Worm (Caenorhabditis elegans) whole organism, L4 larva: ENCODE data around the gene anoh-2.
A peak's percentile ranks its signal among the peaks of the same experiment; 100 is the strongest.

Source experiments
- F49E8.2 ChIP-seq: sonication (generic microtip); optimal IDR thresholded peaks from 2 replicates; lab custom pipeline; 2016; ENCODE audit warnings: missing compliant biosample characterization, mild to moderate bottlenecking, missing genetic modification characterization, borderline replicate concordance
- Y105C5A.15 ChIP-seq: fragments of 200-800 bp; sonication (Bioruptor generic); IDR thresholded peaks from 2 replicates; pipeline ENCODE4 v1.3.6; 2022; ENCODE audit warnings: missing genetic modification characterization, missing compliant biosample characterization
- aha-1 ChIP-seq: fragments of 150-350 bp; peaks from one replicate; lab custom pipeline; 2014; ENCODE audit warnings: missing biosample characterization, missing genetic modification characterization
- ama-1 ChIP-seq: fragments of 150-350 bp; optimal IDR thresholded peaks from 2 replicates; lab custom pipeline; 2014; ENCODE audit warnings: inconsistent platforms, mixed read lengths
- arid-1 ChIP-seq: fragments of 200-800 bp; sonication (Bioruptor generic); conservative IDR thresholded peaks from 2 replicates; pipeline ENCODE4 v1.3.6; 2022; ENCODE audit warnings: missing genetic modification reagents, missing genetic modification characterization, missing compliant biosample characterization
- attf-4 ChIP-seq: sonication (generic microtip); optimal IDR thresholded peaks from 3 replicates; lab custom pipeline; 2017; ENCODE audit warnings: missing biosample characterization, missing genetic modification characterization
- ctbp-1 ChIP-seq: fragments of 200-800 bp; sonication (Bioruptor generic); IDR thresholded peaks from 2 replicates; pipeline ENCODE4 v1.3.6; 2022; ENCODE audit warnings: missing genetic modification reagents, missing genetic modification characterization, missing compliant biosample characterization
- daf-16 ChIP-seq, 3 experiments: sonication (generic microtip); optimal IDR thresholded peaks; 2 replicates each; lab custom pipeline; 2016 to 2017; ENCODE audit warnings: missing genetic modification characterization in 3 of 3, missing genetic modification reagents in 3 of 3, mild to moderate bottlenecking in 2 of 3, missing compliant biosample characterization in 2 of 3, missing biosample characterization in 1 of 3, moderate library complexity in 1 of 3
- daf-8 ChIP-seq: fragments of 200-800 bp; sonication (Bioruptor generic); IDR thresholded peaks from 2 replicates; pipeline ENCODE4 v1.3.6; 2022; ENCODE audit warnings: missing genetic modification characterization, missing compliant biosample characterization
- dmd-6 ChIP-seq: fragments of 200-800 bp; sonication (Bioruptor generic); IDR thresholded peaks from 2 replicates; pipeline ENCODE4 v1.3.6; 2022; ENCODE audit warnings: missing genetic modification reagents, missing genetic modification characterization, missing compliant biosample characterization
- dmd-8 ChIP-seq: fragments of 200-800 bp; sonication (Bioruptor generic); IDR thresholded peaks from 2 replicates; pipeline ENCODE4 v1.3.6; 2022; ENCODE audit warnings: missing genetic modification characterization, missing compliant biosample characterization
- duxl-1 ChIP-seq: sonication (generic microtip); optimal IDR thresholded peaks from 2 replicates; lab custom pipeline; 2016; ENCODE audit warnings: mild to moderate bottlenecking, missing genetic modification characterization, moderate library complexity, missing compliant biosample characterization; ENCODE audit not compliant: poor library complexity
- dve-1 ChIP-seq: sonication (generic microtip); optimal IDR thresholded peaks from 2 replicates; lab custom pipeline; 2017; ENCODE audit warnings: antibody characterized with exemption, mild to moderate bottlenecking, missing genetic modification characterization, missing compliant biosample characterization; ENCODE audit not compliant: insufficient read depth
- egl-27 ChIP-seq: sonication (generic microtip); optimal IDR thresholded peaks from 3 replicates; lab custom pipeline; 2017; ENCODE audit warnings: missing biosample characterization, missing genetic modification reagents, missing genetic modification characterization
- egl-43 ChIP-seq: fragments of 200-800 bp; sonication (Bioruptor generic); IDR thresholded peaks from 2 replicates; pipeline ENCODE4 v1.3.6; 2022; ENCODE audit warnings: missing genetic modification reagents, missing genetic modification characterization, missing compliant biosample characterization
- hif-1 ChIP-seq, 2 experiments: sonication (generic microtip); optimal IDR thresholded peaks; 2 replicates each; lab custom pipeline; 2016 to 2017; ENCODE audit warnings: missing compliant biosample characterization in 2 of 2, missing genetic modification characterization in 2 of 2, missing genetic modification reagents in 2 of 2, missing genotype in 2 of 2, mild to moderate bottlenecking in 1 of 2
- hlh-30 ChIP-seq: sonication (generic microtip); optimal IDR thresholded peaks from 2 replicates; lab custom pipeline; 2017; ENCODE audit warnings: antibody characterized with exemption, mild to moderate bottlenecking, missing genetic modification characterization, missing compliant biosample characterization; ENCODE audit not compliant: insufficient read depth
- hmg-1.1 ChIP-seq: fragments of 200-800 bp; sonication (Bioruptor generic); IDR thresholded peaks from 2 replicates; pipeline ENCODE4 v1.3.6; 2022; ENCODE audit warnings: missing genetic modification reagents, missing genetic modification characterization, missing compliant biosample characterization
- lin-1 ChIP-seq: fragments of 200-800 bp; sonication (Bioruptor generic); IDR thresholded peaks from 2 replicates; pipeline ENCODE4 v1.3.6; 2022; ENCODE audit warnings: missing genetic modification reagents, missing genetic modification characterization, missing compliant biosample characterization
- lsy-2 ChIP-seq, 2 experiments: fragments of 150-350 bp in 1 of 2; sonication (generic microtip) in 1 of 2; optimal IDR thresholded peaks; 2 replicates each; lab custom pipeline; 2014 to 2017; ENCODE audit warnings: missing biosample characterization in 2 of 2, missing genetic modification characterization in 2 of 2
- mdl-1 ChIP-seq, 2 experiments: fragments of 150-350 bp in 1 of 2; sonication (generic microtip) in 1 of 2; optimal IDR thresholded peaks; 2 replicates each; lab custom pipeline; 2014 to 2017; ENCODE audit warnings: missing biosample characterization in 2 of 2, missing genetic modification characterization in 2 of 2
- mdt-29 ChIP-seq: fragments of 200-800 bp; sonication (Bioruptor generic); IDR thresholded peaks from 2 replicates; pipeline ENCODE4 v1.3.6; 2022; ENCODE audit warnings: missing genetic modification reagents, missing genetic modification characterization, missing compliant biosample characterization
- mep-1 ChIP-seq: fragments of 150-350 bp; sonication (generic microtip); optimal IDR thresholded peaks from 3 replicates; lab custom pipeline; 2014; ENCODE audit warnings: missing biosample characterization, missing genetic modification characterization
- mes-2 ChIP-seq: sonication (generic microtip); optimal IDR thresholded peaks from 2 replicates; lab custom pipeline; 2016; ENCODE audit warnings: missing genotype, mild to moderate bottlenecking, missing genetic modification characterization, missing compliant biosample characterization; ENCODE audit not compliant: poor library complexity, severe bottlenecking
- mxl-3 ChIP-seq: fragments of 200-800 bp; sonication (Bioruptor generic); optimal IDR thresholded peaks from 2 replicates; lab custom pipeline; 2018; ENCODE audit warnings: mild to moderate bottlenecking, missing genetic modification characterization, missing compliant biosample characterization
- nhr-11 ChIP-seq: fragments of 150-350 bp; optimal IDR thresholded peaks from 2 replicates; lab custom pipeline; 2014; ENCODE audit warnings: missing biosample characterization, missing genetic modification characterization
- nhr-111 ChIP-seq: fragments of 200-800 bp; sonication (Bioruptor generic); optimal IDR thresholded peaks from 2 replicates; lab custom pipeline; 2018; ENCODE audit warnings: mild to moderate bottlenecking, missing genetic modification characterization, missing compliant biosample characterization
- nhr-25 ChIP-seq: sonication (generic microtip); optimal IDR thresholded peaks from 2 replicates; lab custom pipeline; 2017; ENCODE audit warnings: missing genetic modification characterization, mild to moderate bottlenecking, missing compliant biosample characterization, antibody characterized with exemption, moderate library complexity, borderline replicate concordance; ENCODE audit not compliant: insufficient read depth
- nhr-28 ChIP-seq: fragments of 150-350 bp; optimal IDR thresholded peaks from 2 replicates; lab custom pipeline; 2014; ENCODE audit warnings: missing biosample characterization, missing genetic modification characterization
- nhr-41 ChIP-seq: fragments of 200-800 bp; sonication (Bioruptor generic); IDR thresholded peaks from 2 replicates; pipeline ENCODE4 v1.3.6; 2022; ENCODE audit warnings: missing genetic modification reagents, missing genetic modification characterization, missing compliant biosample characterization
- nhr-42 ChIP-seq: fragments of 200-800 bp; sonication (Bioruptor generic); IDR thresholded peaks from 2 replicates; pipeline ENCODE4 v1.3.6; 2022; ENCODE audit warnings: missing genetic modification characterization, missing compliant biosample characterization
- nhr-6 ChIP-seq: fragments of 150-350 bp; optimal IDR thresholded peaks from 2 replicates; lab custom pipeline; 2014; ENCODE audit warnings: missing biosample characterization, missing genetic modification characterization
- pha-4 ChIP-seq, 2 experiments: fragments of 150-350 bp in 1 of 2; fragments of 200-800 bp in 1 of 2; sonication (Bioruptor generic) in 1 of 2; IDR thresholded peaks in 1 of 2; optimal IDR thresholded peaks in 1 of 2; 2 replicates each; pipeline versions ENCODE4 v1.3.6 to Lab custom; 2014 to 2022; ENCODE audit warnings: missing genetic modification characterization in 2 of 2, missing genetic modification reagents in 2 of 2, missing biosample characterization in 1 of 2, missing compliant biosample characterization in 1 of 2
- pqm-1 ChIP-seq: sonication (generic microtip); optimal IDR thresholded peaks from 2 replicates; lab custom pipeline; 2017; ENCODE audit warnings: missing biosample characterization, missing genetic modification characterization
- rbr-2 ChIP-seq: sonication (generic microtip); optimal IDR thresholded peaks from 2 replicates; lab custom pipeline; 2016; ENCODE audit warnings: missing genotype, missing genetic modification characterization, missing compliant biosample characterization
- skn-1 ChIP-seq: fragments of 150-350 bp; optimal IDR thresholded peaks from 2 replicates; lab custom pipeline; 2014; ENCODE audit warnings: missing biosample characterization, missing genetic modification characterization
- snpc-4 ChIP-seq: fragments of 150-350 bp; optimal IDR thresholded peaks from 2 replicates; lab custom pipeline; 2014; ENCODE audit warnings: missing biosample characterization, missing genetic modification characterization
- spr-1 ChIP-seq: sonication (generic microtip); optimal IDR thresholded peaks from 2 replicates; lab custom pipeline; 2016; ENCODE audit warnings: mild to moderate bottlenecking, missing genetic modification characterization, missing compliant biosample characterization
- spr-3 ChIP-seq: fragments of 200-800 bp; sonication (Bioruptor generic); optimal IDR thresholded peaks from 2 replicates; lab custom pipeline; 2018; ENCODE audit warnings: mild to moderate bottlenecking, missing genetic modification characterization, missing compliant biosample characterization
- unc-62 ChIP-seq, 3 experiments: fragments of 150-350 bp in 1 of 3; sonication (generic microtip); optimal IDR thresholded peaks in 2 of 3; peaks in 1 of 3; 1 replicate in 1 of 3; 2 replicates in 2 of 3; lab custom pipeline; 2014 to 2017; ENCODE audit warnings: missing biosample characterization in 3 of 3, missing genetic modification characterization in 3 of 3, missing genetic modification reagents in 3 of 3, missing genotype in 1 of 3
- vab-7 ChIP-seq: fragments of 200-800 bp; sonication (Bioruptor generic); IDR thresholded peaks from 2 replicates; pipeline ENCODE4 v1.3.6; 2022; ENCODE audit warnings: missing genetic modification reagents, missing genetic modification characterization, missing compliant biosample characterization
- ztf-7 ChIP-seq: fragments of 150-350 bp; optimal IDR thresholded peaks from 2 replicates; lab custom pipeline; 2014; ENCODE audit warnings: missing biosample characterization, missing genetic modification characterization

The anoh-2 gene

DNA sequence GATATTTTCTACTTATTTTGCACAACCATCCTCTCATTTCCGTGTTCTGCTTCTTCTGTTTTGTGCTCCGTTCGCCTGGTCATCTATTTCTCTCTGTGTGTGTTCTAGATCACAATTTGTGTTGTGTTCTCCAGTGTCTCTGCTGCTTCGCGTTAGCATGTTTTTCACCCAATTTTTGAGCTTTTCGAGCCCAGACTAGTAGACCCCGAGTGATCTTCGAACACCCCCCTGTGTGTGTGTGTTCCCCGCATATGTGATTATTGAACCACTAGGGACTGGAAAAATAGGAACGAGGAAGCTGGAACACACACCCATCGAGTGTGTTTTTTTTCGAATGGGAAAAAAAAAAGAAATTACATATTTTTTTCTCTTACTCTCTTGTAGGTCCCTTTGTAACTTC is 39.6 kb upstream of the anoh-2 start:
- TF ChIP-seq vab-7 (GFP tag; lab: Robert Waterston, UW) (0 out of 2 replicates have a peak, but pooled peaks have one; percentile 28), nhr-42 (0 out of 2 replicates have a peak, but pooled peaks have one; percentile 17), duxl-1 (tag; lab: Kevin White, UChicago) (peak; percentile 6), F49E8.2 (tag; lab: Kevin White, UChicago) (no peak), hif-1 (tag; optimal IDR thresholded peaks at IDR 0.05; lab: Kevin White, UChicago) (peak in 1 of 2 experiments; percentile 1), rbr-2 (peak; percentile 43), unc-62 (GFP tag; optimal IDR thresholded peaks at IDR 0.05 in 1 of 2; lab: Kevin White, UChicago) (peak in 1 of 2 experiments; percentile 81), unc-62 (tag; optimal IDR thresholded peaks at IDR 0.05; lab: Kevin White, UChicago) (no peak), Y105C5A.15 (GFP tag; lab: Robert Waterston, UW) (no peak), lin-1 (GFP tag; lab: Robert Waterston, UW) (0 out of 2 replicates have a peak, but pooled peaks have one; percentile 15), hmg-1.1 (no peak), aha-1 (tag; lab: Kevin White, UChicago) (peak; percentile 94), ama-1 (lab: Kevin White, UChicago) (peak; percentile 54), egl-43 (GFP tag; lab: Robert Waterston, UW) (peak; percentile 59; the same call in 1 of the 2 replicates)
- TF ChIP-seq, all 104 proteins: peak for 10

DNA sequence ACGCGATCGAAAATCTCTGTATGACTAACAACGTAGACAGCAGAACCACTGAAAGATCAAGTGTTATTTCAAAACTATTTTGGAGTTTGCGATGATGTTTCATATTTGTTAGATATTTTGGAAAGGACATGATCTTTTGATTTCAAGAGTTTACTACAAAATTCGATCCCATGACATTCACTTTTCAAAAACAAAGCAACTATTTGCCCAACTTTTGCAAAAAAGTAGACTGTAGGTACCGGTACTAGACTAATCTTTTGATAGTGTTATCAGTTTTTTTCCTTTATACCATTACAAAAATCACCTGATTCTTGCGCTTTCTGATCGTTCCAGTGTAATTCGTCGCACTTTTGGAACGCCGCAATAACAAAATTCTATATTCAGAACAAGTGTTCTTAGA is 38.1 kb upstream of the anoh-2 start:
- TF ChIP-seq unc-62 (GFP tag; optimal IDR thresholded peaks at IDR 0.05 in 1 of 2; lab: Kevin White, UChicago) (peak in 1 of 2 experiments; percentile 51), unc-62 (tag; optimal IDR thresholded peaks at IDR 0.05; lab: Kevin White, UChicago) (no peak), dmd-6 (peak; percentile 68), daf-16 (GFP tag; optimal IDR thresholded peaks at IDR 0.05; lab: Kevin White, UChicago) (no peak), daf-16 (tag; optimal IDR thresholded peaks at IDR 0.05; lab: Kevin White, UChicago) (peak; percentile 56), nhr-41 (GFP tag; lab: Robert Waterston, UW) (no peak), pha-4 (GFP tag; IDR thresholded peaks at IDR 0.05; lab: Robert Waterston, UW) (0 out of 2 replicates have a peak, but pooled peaks have one; percentile 5), pha-4 (tag; optimal IDR thresholded peaks at IDR 0.05; lab: Kevin White, UChicago) (no peak), nhr-28 (tag; lab: Kevin White, UChicago) (peak; percentile 10), dve-1 (tag; lab: Kevin White, UChicago) (peak; percentile 28), egl-27 (no peak), dmd-8 (GFP tag; lab: Robert Waterston, UW) (no peak)

ce11 chrIV:14620543-14620942 is 37.6 kb upstream of the anoh-2 start:
- peak; percentile 16 for TF ChIP-seq pqm-1 (tag; lab: Kevin White, UChicago)
- peak in 1 of 2 experiments; percentile 41 for TF ChIP-seq hif-1 (tag; optimal IDR thresholded peaks at IDR 0.05; lab: Kevin White, UChicago)
- TF ChIP-seq attf-4 (tag; lab: Kevin White, UChicago): no peak
- TF ChIP-seq mxl-3 (GFP tag; lab: Kevin White, UChicago): peak; percentile 37
- peak; percentile 11 for TF ChIP-seq nhr-6 (tag; lab: Kevin White, UChicago)
- TF ChIP-seq unc-62 (GFP tag; optimal IDR thresholded peaks at IDR 0.05 in 1 of 2; lab: Kevin White, UChicago): peak in 1 of 2 experiments; percentile 93
- no peak for TF ChIP-seq unc-62 (tag; optimal IDR thresholded peaks at IDR 0.05; lab: Kevin White, UChicago)
- peak; percentile 74 for TF ChIP-seq nhr-11 (tag; lab: Kevin White, UChicago)
- peak; percentile 22 for TF ChIP-seq ama-1 (lab: Kevin White, UChicago)
- peak; percentile 60 for TF ChIP-seq dve-1 (tag; lab: Kevin White, UChicago)
- TF ChIP-seq mdl-1 (tag; optimal IDR thresholded peaks at IDR 0.05; lab: Kevin White, UChicago): peak; percentile 15 to 76
- peak; percentile 70 for TF ChIP-seq hlh-30 (tag; lab: Kevin White, UChicago)
- peak; percentile 35 for TF ChIP-seq mes-2
- 0 out of 2 replicates have a peak, but pooled peaks have one; percentile 14 for TF ChIP-seq vab-7 (GFP tag; lab: Robert Waterston, UW)
- TF ChIP-seq snpc-4 (tag; lab: Kevin White, UChicago): no peak
- TF ChIP-seq lsy-2 (tag; optimal IDR thresholded peaks at IDR 0.05; lab: Kevin White, UChicago): peak; percentile 45 to 54
- TF ChIP-seq nhr-28 (tag; lab: Kevin White, UChicago): peak; percentile 56
- TF ChIP-seq ztf-7: peak; percentile 19
- TF ChIP-seq spr-1 (tag; lab: Kevin White, UChicago): no peak
- peak; percentile 51 for TF ChIP-seq rbr-2
- TF ChIP-seq daf-16 (GFP tag; optimal IDR thresholded peaks at IDR 0.05; lab: Kevin White, UChicago): peak in 1 of 2 experiments; percentile 87
- TF ChIP-seq daf-16 (tag; optimal IDR thresholded peaks at IDR 0.05; lab: Kevin White, UChicago): peak; percentile 84
- TF ChIP-seq nhr-25 (tag; lab: Kevin White, UChicago): no peak
- TF ChIP-seq mdt-29 (GFP tag; lab: Robert Waterston, UW): no peak
- no peak for TF ChIP-seq daf-8 (GFP tag; lab: Robert Waterston, UW)
- TF ChIP-seq skn-1: no peak
- no peak for TF ChIP-seq arid-1 (GFP tag; lab: Robert Waterston, UW)
- peak; percentile 49 for TF ChIP-seq dmd-6
- TF ChIP-seq mep-1 (tag; lab: Kevin White, UChicago): peak; percentile 51
- no peak for TF ChIP-seq nhr-111 (GFP tag; lab: Kevin White, UChicago)
- 0 out of 2 replicates have a peak, but pooled peaks have one; percentile 22 for TF ChIP-seq ctbp-1
- no peak for TF ChIP-seq spr-3 (GFP tag; lab: Kevin White, UChicago)
